Worm (Caenorhabditis elegans) whole organism, midembryonic: ENCODE measurements around the gene str-82.

Experiments
- T22C8.4 ChIP-seq: fragments of 200-800 bp; sonication (Bioruptor generic); IDR thresholded peaks from 2 replicates; pipeline ENCODE4 v1.3.6; 2022; ENCODE audit warnings: missing genetic modification characterization, missing compliant biosample characterization
- cog-1 ChIP-seq: sonication (generic microtip); optimal IDR thresholded peaks from 2 replicates; lab custom pipeline; 2016; ENCODE audit warnings: missing genetic modification characterization, missing compliant biosample characterization
- flt-1 ChIP-seq: fragments of 200-800 bp; sonication (Bioruptor generic); IDR thresholded peaks from 2 replicates; pipeline ENCODE4 v1.3.6; 2022; ENCODE audit warnings: missing genetic modification characterization, missing compliant biosample characterization
- klf-2 ChIP-seq: fragments of 200-800 bp; sonication (Bioruptor generic); conservative IDR thresholded peaks from 2 replicates; pipeline ENCODE4 v1.3.6; 2022; ENCODE audit warnings: missing genetic modification reagents, missing genetic modification characterization, missing compliant biosample characterization
- med-1 ChIP-seq: sonication (generic microtip); optimal IDR thresholded peaks from 2 replicates; lab custom pipeline; 2017; ENCODE audit warnings: missing genetic modification characterization, mild to moderate bottlenecking, missing compliant biosample characterization, antibody characterized with exemption, missing genetic modification reagents; ENCODE audit not compliant: insufficient read depth
- ref-1 ChIP-seq: fragments of 200-800 bp; sonication (Bioruptor generic); conservative IDR thresholded peaks from 2 replicates; pipeline ENCODE4 v1.3.6; 2022; ENCODE audit warnings: missing genetic modification reagents, missing genetic modification characterization, missing compliant biosample characterization
- tab-1 ChIP-seq: fragments of 200-800 bp; sonication (Bioruptor generic); IDR thresholded peaks from 2 replicates; pipeline ENCODE4 v1.3.6; 2022; ENCODE audit warnings: missing genetic modification characterization, missing compliant biosample characterization
- ztf-23 ChIP-seq: fragments of 200-800 bp; sonication (Bioruptor generic); IDR thresholded peaks from 2 replicates; pipeline ENCODE4 v1.3.6; 2022; ENCODE audit warnings: missing genetic modification reagents, missing genetic modification characterization, missing compliant biosample characterization
- ztf-29 ChIP-seq: fragments of 200-800 bp; sonication (Bioruptor generic); IDR thresholded peaks from 2 replicates; pipeline ENCODE4 v1.3.6; 2022; ENCODE audit warnings: missing genetic modification reagents, missing genetic modification characterization, missing compliant biosample characterization

The str-82 gene

DNA sequence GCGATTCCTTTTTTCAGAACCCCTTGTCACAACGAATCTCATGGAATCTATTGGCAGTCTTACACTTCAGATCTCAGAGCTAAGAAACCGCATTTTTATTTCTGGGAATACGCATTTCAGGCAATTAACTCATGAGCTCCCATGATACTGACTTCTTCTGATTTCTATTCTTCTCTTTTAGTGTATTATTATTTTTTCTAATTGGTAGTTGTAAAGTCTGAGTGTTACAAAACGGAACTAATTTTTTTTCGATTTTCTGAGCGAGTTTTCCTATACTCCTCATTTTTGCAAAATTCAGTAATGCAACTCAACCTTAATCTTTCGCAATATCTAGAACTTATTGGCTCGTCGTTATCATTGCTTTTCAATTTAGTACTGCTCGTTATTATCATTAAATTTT lies at the start of gene str-82:
TSS of gene str-82 (plus strand) at position 301 of the 400 bp plus-strand sequence.
- TF ChIP-seq ztf-23 (GFP tag; lab: Robert Waterston, UW) (no peak), tab-1 (GFP tag; lab: Robert Waterston, UW) (no peak), flt-1 (GFP tag; lab: Robert Waterston, UW) (no peak), cog-1 (tag; lab: Kevin White, UChicago) (no peak), klf-2 (GFP tag; lab: Robert Waterston, UW) (no peak), med-1 (no peak), ref-1 (GFP tag; lab: Robert Waterston, UW) (no peak), ztf-29 (GFP tag; lab: Robert Waterston, UW) (no peak), T22C8.4 (GFP tag; lab: Robert Waterston, UW) (no peak)

ce11 chrV:3927522-3927921 lies 46.9 kb upstream of the str-82 start:
- TF ChIP-seq klf-2 (GFP tag; lab: Robert Waterston, UW) (0 out of 2 replicates have a peak, but pooled peaks have one; percentile 42), ref-1 (GFP tag; lab: Robert Waterston, UW) (no peak)

DNA sequence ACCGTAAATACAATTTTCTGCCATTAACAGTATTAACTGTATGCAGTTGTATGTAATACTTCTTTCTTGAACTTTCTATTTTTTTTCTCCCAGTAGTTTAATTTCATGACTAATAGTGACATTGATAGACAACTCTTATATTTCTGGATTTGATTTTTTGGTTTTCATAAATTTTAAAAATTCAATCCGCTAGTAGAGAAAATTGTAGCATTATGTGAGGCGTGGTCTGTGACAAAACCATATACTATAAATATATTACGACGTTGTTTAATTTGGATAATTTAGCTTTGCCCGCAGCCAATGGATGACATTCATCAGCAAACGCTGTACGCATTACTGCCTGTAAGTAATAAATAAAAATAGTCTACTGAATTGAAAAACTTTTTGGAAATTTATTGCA lies 45.4 kb upstream of the str-82 start, which contains the start of gene srx-64:
TSS of gene srx-64 (plus strand) at position 301 of the 400 bp plus-strand sequence.
- TF ChIP-seq klf-2 (GFP tag; lab: Robert Waterston, UW) (no peak), med-1 (no peak), ztf-23 (GFP tag; lab: Robert Waterston, UW) (no peak), ztf-29 (GFP tag; lab: Robert Waterston, UW) (no peak), cog-1 (tag; lab: Kevin White, UChicago) (no peak), ref-1 (GFP tag; lab: Robert Waterston, UW) (no peak), T22C8.4 (GFP tag; lab: Robert Waterston, UW) (no peak), flt-1 (GFP tag; lab: Robert Waterston, UW) (no peak), tab-1 (GFP tag; lab: Robert Waterston, UW) (no peak)

- TF ChIP-seq ref-1 (GFP tag; lab: Robert Waterston, UW) (no peak), med-1 (no peak), T22C8.4 (GFP tag; lab: Robert Waterston, UW) (no peak), ztf-29 (GFP tag; lab: Robert Waterston, UW) (no peak)
These were observed 43.1 kb upstream of the str-82 start, which contains the start of gene srx-63 for ce11 chrV:3931326-3931725. Gene srx-63, plus strand, starts transcription at chrV:3931626.

ce11 chrV:3935892-3936478 lies 38.5 kb upstream of the str-82 start, which contains the start of gene cyp-35A5:
Gene cyp-35A5, plus strand, starts transcription at chrV:3936326.
- no peak for TF ChIP-seq flt-1 (GFP tag; lab: Robert Waterston, UW)

ce11 chrV:3938789-3939188 lies 35.7 kb upstream of the str-82 start, which contains the start of gene cyp-35B1:
Gene cyp-35B1, plus strand, starts transcription at chrV:3939032.
- no peak for TF ChIP-seq ztf-23 (GFP tag; lab: Robert Waterston, UW)
- TF ChIP-seq tab-1 (GFP tag; lab: Robert Waterston, UW), result no peak
- no peak for TF ChIP-seq flt-1 (GFP tag; lab: Robert Waterston, UW)
- TF ChIP-seq cog-1 (tag; lab: Kevin White, UChicago), result no peak

ce11 chrV:3941860-3942259 lies 32.6 kb upstream of the str-82 start, which contains the start of gene cyp-35B2:
Gene cyp-35B2, plus strand, starts transcription at chrV:3942160.
- TF ChIP-seq ztf-23 (GFP tag; lab: Robert Waterston, UW) (no peak), klf-2 (GFP tag; lab: Robert Waterston, UW) (no peak), T22C8.4 (GFP tag; lab: Robert Waterston, UW) (no peak)

DNA sequence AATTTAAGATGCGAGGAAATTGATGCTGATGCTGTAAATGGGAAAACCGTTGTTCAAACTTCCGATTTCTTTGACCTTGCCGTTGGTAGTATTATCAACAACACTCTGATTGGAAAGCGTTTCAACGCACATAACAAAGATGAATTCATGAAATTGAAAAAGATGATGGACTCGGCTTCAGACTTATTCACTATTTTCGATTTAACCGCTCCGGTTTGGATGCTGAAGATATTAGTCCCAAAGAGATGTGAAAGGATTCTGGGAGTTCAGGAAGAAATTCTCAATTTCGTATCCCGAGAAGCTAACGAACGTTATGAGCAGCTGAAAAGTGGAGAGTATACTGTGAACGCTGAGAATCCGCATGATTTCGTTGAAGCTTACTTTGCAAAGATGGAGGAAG lies 31.1 kb upstream of the str-82 start:
- no peak for TF ChIP-seq ztf-23 (GFP tag; lab: Robert Waterston, UW)
- no peak for TF ChIP-seq cog-1 (tag; lab: Kevin White, UChicago)
- no peak for TF ChIP-seq ref-1 (GFP tag; lab: Robert Waterston, UW)
- TF ChIP-seq T22C8.4 (GFP tag; lab: Robert Waterston, UW), result no peak
- no peak for TF ChIP-seq ztf-29 (GFP tag; lab: Robert Waterston, UW)
- no peak for TF ChIP-seq med-1
- no peak for TF ChIP-seq klf-2 (GFP tag; lab: Robert Waterston, UW)
- TF ChIP-seq tab-1 (GFP tag; lab: Robert Waterston, UW), result no peak
- no peak for TF ChIP-seq flt-1 (GFP tag; lab: Robert Waterston, UW)

ce11 chrV:3945053-3945452 lies 29.4 kb upstream of the str-82 start, which contains the start of gene cyp-35B3:
Gene cyp-35B3, plus strand, starts transcription at chrV:3945353.
- no peak for TF ChIP-seq T22C8.4 (GFP tag; lab: Robert Waterston, UW)
- TF ChIP-seq ztf-23 (GFP tag; lab: Robert Waterston, UW), result no peak
- no peak for TF ChIP-seq ztf-29 (GFP tag; lab: Robert Waterston, UW)
- no peak for TF ChIP-seq med-1
- TF ChIP-seq klf-2 (GFP tag; lab: Robert Waterston, UW), result no peak
- TF ChIP-seq cog-1 (tag; lab: Kevin White, UChicago), result no peak
- TF ChIP-seq tab-1 (GFP tag; lab: Robert Waterston, UW), result no peak
- TF ChIP-seq ref-1 (GFP tag; lab: Robert Waterston, UW), result no peak
- TF ChIP-seq flt-1 (GFP tag; lab: Robert Waterston, UW), result no peak

- TF ChIP-seq med-1, result no peak
- TF ChIP-seq ref-1 (GFP tag; lab: Robert Waterston, UW), result no peak
- TF ChIP-seq ztf-29 (GFP tag; lab: Robert Waterston, UW), result no peak
- TF ChIP-seq T22C8.4 (GFP tag; lab: Robert Waterston, UW), result no peak
- TF ChIP-seq tab-1 (GFP tag; lab: Robert Waterston, UW), result no peak
- no peak for TF ChIP-seq ztf-23 (GFP tag; lab: Robert Waterston, UW)
These were observed 24.7 kb upstream of the str-82 start, which contains the start of gene dach-1 for ce11 chrV:3949723-3950122. Gene dach-1, plus strand, starts transcription at chrV:3950023.
